Worm (Caenorhabditis elegans): ENCODE data around the gene ZK105.5.

- TF ChIP-seq fkh-10 (GFP tag; optimal IDR thresholded peaks at IDR 0.05) (no peak), lin-14 (GFP tag; optimal IDR thresholded peaks at IDR 0.05) (no peak)
Observed at ce11 chrV:7723967-7724544, 6.5 kb upstream of the ZK105.5 start, which contains the start of the genes ZK105.6 and ZK105.8.
